Worm (Caenorhabditis elegans) whole organism, young adult: Measurements from ENCODE around the gene F25H8.2.
A peak's percentile ranks its signal among the peaks of the same experiment; 100 is the strongest.
"Not testable (repeated sequence)": the region's sequence is repeated elsewhere in the genome, so short reads cannot be mapped to it uniquely, and the experiment has no call there.

Experiments
- B0035.1 ChIP-seq: sonication (generic microtip); optimal IDR thresholded peaks from 2 replicates; lab custom pipeline; 2016; ENCODE audit warnings: missing genetic modification characterization, mild to moderate bottlenecking, missing compliant biosample characterization, missing genotype, missing genetic modification reagents
- F49E8.2 ChIP-seq: sonication (generic microtip); optimal IDR thresholded peaks from 3 replicates; lab custom pipeline; 2017; ENCODE audit warnings: missing genetic modification characterization, mild to moderate bottlenecking, missing compliant biosample characterization, antibody characterized with exemption, moderate library complexity; ENCODE audit not compliant: insufficient read depth
- F57A8.1 ChIP-seq: fragments of 200-800 bp; sonication (Bioruptor generic); optimal IDR thresholded peaks from 2 replicates; lab custom pipeline; 2018; ENCODE audit warnings: mild to moderate bottlenecking, missing genetic modification characterization, moderate library complexity, missing compliant biosample characterization
- K11D2.4 ChIP-seq: fragments of 200-800 bp; sonication (Bioruptor generic); IDR thresholded peaks from 2 replicates; pipeline ENCODE4 v1.3.6; 2022; ENCODE audit warnings: missing genetic modification reagents, missing genetic modification characterization, missing compliant biosample characterization
- Y53F4B.3 ChIP-seq: fragments of 200-800 bp; sonication (Bioruptor generic); IDR thresholded peaks from 2 replicates; pipeline ENCODE4 v1.3.6; 2022; ENCODE audit warnings: missing genetic modification reagents, missing genetic modification characterization, missing compliant biosample characterization
- Y53G8AR.9 ChIP-seq: fragments of 200-800 bp; sonication (Bioruptor generic); conservative IDR thresholded peaks from 2 replicates; pipeline ENCODE4 v1.3.6; 2022; ENCODE audit warnings: missing genetic modification reagents, missing genetic modification characterization, missing compliant biosample characterization
- Y67H2A.10 ChIP-seq: fragments of 200-800 bp; sonication (Bioruptor generic); conservative IDR thresholded peaks from 2 replicates; pipeline ENCODE4 v1.3.6; 2022; ENCODE audit warnings: missing genetic modification reagents, missing genetic modification characterization, missing compliant biosample characterization
- atf-7 ChIP-seq: sonication (generic microtip); optimal IDR thresholded peaks from 2 replicates; lab custom pipeline; 2017; ENCODE audit warnings: mild to moderate bottlenecking, missing genetic modification characterization, missing compliant biosample characterization
- attf-5 ChIP-seq: fragments of 200-800 bp; sonication (Bioruptor generic); optimal IDR thresholded peaks from 2 replicates; lab custom pipeline; 2018; ENCODE audit warnings: mild to moderate bottlenecking, missing genetic modification characterization, missing compliant biosample characterization
- attf-6 ChIP-seq: fragments of 200-800 bp; sonication (Bioruptor generic); IDR thresholded peaks from 2 replicates; pipeline ENCODE4 v1.3.6; 2022; ENCODE audit warnings: missing genetic modification reagents, missing genetic modification characterization, missing compliant biosample characterization
- bed-2 ChIP-seq: fragments of 200-800 bp; sonication (Bioruptor generic); IDR thresholded peaks from 2 replicates; pipeline ENCODE4 v1.3.6; 2022; ENCODE audit warnings: missing genetic modification reagents, missing genetic modification characterization, missing compliant biosample characterization
- ceh-91 ChIP-seq: fragments of 200-800 bp; sonication (Bioruptor generic); IDR thresholded peaks from 2 replicates; pipeline ENCODE4 v1.3.6; 2022; ENCODE audit warnings: missing genetic modification reagents, missing genetic modification characterization, missing compliant biosample characterization
- chd-7 ChIP-seq: sonication (generic microtip); optimal IDR thresholded peaks from 2 replicates; lab custom pipeline; 2016; ENCODE audit warnings: mild to moderate bottlenecking, missing genetic modification characterization, moderate library complexity, missing compliant biosample characterization
- dpff-1 ChIP-seq: sonication (generic microtip); optimal IDR thresholded peaks from 2 replicates; lab custom pipeline; 2017; ENCODE audit warnings: mild to moderate bottlenecking, missing genetic modification characterization, missing compliant biosample characterization
- dpl-1 ChIP-seq: fragments of 150-350 bp; optimal IDR thresholded peaks from 2 replicates; lab custom pipeline; 2014; ENCODE audit warnings: missing biosample characterization, missing genetic modification reagents, missing genetic modification characterization
- ets-4 ChIP-seq: fragments of 200-800 bp; sonication (Bioruptor generic); optimal IDR thresholded peaks from 2 replicates; lab custom pipeline; 2018; ENCODE audit warnings: mild to moderate bottlenecking, missing genetic modification characterization, missing compliant biosample characterization
- gei-17 ChIP-seq: fragments of 200-800 bp; sonication (Bioruptor generic); optimal IDR thresholded peaks from 2 replicates; lab custom pipeline; 2018; ENCODE audit warnings: mild to moderate bottlenecking, missing genetic modification characterization, missing compliant biosample characterization
- him-1 ChIP-seq: sonication (generic microtip); optimal IDR thresholded peaks from 2 replicates; lab custom pipeline; 2016; ENCODE audit warnings: missing genotype, missing genetic modification reagents, missing genetic modification characterization, missing compliant biosample characterization
- hlh-12 ChIP-seq: sonication (generic microtip); optimal IDR thresholded peaks from 2 replicates; lab custom pipeline; 2016; ENCODE audit warnings: missing genetic modification characterization, missing compliant biosample characterization
- hsf-1 ChIP-seq: fragments of 200-800 bp; sonication (Bioruptor generic); IDR thresholded peaks from 2 replicates; pipeline ENCODE4 v1.3.6; 2022; ENCODE audit warnings: missing genetic modification reagents, missing genetic modification characterization, missing compliant biosample characterization
- lag-1 ChIP-seq: fragments of 200-800 bp; sonication (Bioruptor generic); IDR thresholded peaks from 2 replicates; pipeline ENCODE4 v1.3.6; 2022; ENCODE audit warnings: missing genetic modification reagents, missing genetic modification characterization, missing compliant biosample characterization
- let-607 ChIP-seq, 2 experiments: fragments of 200-800 bp in 1 of 2; sonication (Bioruptor generic) in 1 of 2; sonication (generic microtip) in 1 of 2; optimal IDR thresholded peaks; 2 replicates each; lab custom pipeline; 2016 to 2018; ENCODE audit warnings: mild to moderate bottlenecking in 2 of 2, missing compliant biosample characterization in 2 of 2, missing genetic modification characterization in 2 of 2, moderate library complexity in 2 of 2, missing genotype in 1 of 2
- lin-40 ChIP-seq: sonication (generic microtip); optimal IDR thresholded peaks from 2 replicates; lab custom pipeline; 2016; ENCODE audit warnings: missing genetic modification characterization, mild to moderate bottlenecking, missing compliant biosample characterization, missing genotype, missing genetic modification reagents
- lin-54 ChIP-seq: fragments of 200-800 bp; sonication (Bioruptor generic); optimal IDR thresholded peaks from 2 replicates; lab custom pipeline; 2018; ENCODE audit warnings: mild to moderate bottlenecking, missing genetic modification characterization, missing compliant biosample characterization
- lir-1 ChIP-seq: fragments of 200-800 bp; sonication (Bioruptor generic); conservative IDR thresholded peaks from 2 replicates; pipeline ENCODE4 v1.3.6; 2022; ENCODE audit warnings: missing genetic modification reagents, missing genetic modification characterization, missing compliant biosample characterization
- madf-10 ChIP-seq: sonication (generic microtip); optimal IDR thresholded peaks from 2 replicates; lab custom pipeline; 2016; ENCODE audit warnings: mild to moderate bottlenecking, missing genetic modification characterization, missing compliant biosample characterization
- madf-6 ChIP-seq: fragments of 200-800 bp; sonication (Bioruptor generic); IDR thresholded peaks from 2 replicates; pipeline ENCODE4 v1.3.6; 2022; ENCODE audit warnings: missing genetic modification reagents, missing genetic modification characterization, missing compliant biosample characterization
- nfyb-1 ChIP-seq: fragments of 200-800 bp; sonication (Bioruptor generic); IDR thresholded peaks from 2 replicates; pipeline ENCODE4 v1.3.6; 2022; ENCODE audit warnings: missing genetic modification reagents, missing genetic modification characterization, missing compliant biosample characterization
- nhr-27 ChIP-seq: fragments of 200-800 bp; sonication (Bioruptor generic); optimal IDR thresholded peaks from 2 replicates; lab custom pipeline; 2018; ENCODE audit warnings: mild to moderate bottlenecking, missing genetic modification characterization, moderate library complexity, missing compliant biosample characterization
- pbrm-1 ChIP-seq: fragments of 200-800 bp; sonication (Bioruptor generic); IDR thresholded peaks from 2 replicates; pipeline ENCODE4 v1.3.6; 2022; ENCODE audit warnings: missing genetic modification reagents, missing genetic modification characterization, missing compliant biosample characterization
- snpc-1.1 ChIP-seq: sonication (generic microtip); optimal IDR thresholded peaks from 2 replicates; lab custom pipeline; 2017; ENCODE audit warnings: missing genetic modification characterization, mild to moderate bottlenecking, missing compliant biosample characterization, antibody characterized with exemption, moderate library complexity, missing genotype, missing genetic modification reagents; ENCODE audit not compliant: insufficient read depth
- snpc-1.3 ChIP-seq: sonication (generic microtip); optimal IDR thresholded peaks from 2 replicates; lab custom pipeline; 2017; ENCODE audit warnings: missing genetic modification characterization, mild to moderate bottlenecking, missing compliant biosample characterization, antibody characterized with exemption, moderate library complexity, missing genotype, missing genetic modification reagents; ENCODE audit not compliant: insufficient read depth
- snpc-3.4 ChIP-seq: sonication (generic microtip); optimal IDR thresholded peaks from 2 replicates; lab custom pipeline; 2017; ENCODE audit warnings: missing genetic modification characterization, mild to moderate bottlenecking, missing compliant biosample characterization, antibody characterized with exemption, moderate library complexity, missing genotype, missing genetic modification reagents
- tbx-9 ChIP-seq: sonication (generic microtip); optimal IDR thresholded peaks from 2 replicates; lab custom pipeline; 2016; ENCODE audit warnings: borderline replicate concordance, missing genetic modification characterization, inconsistent platforms, missing compliant biosample characterization
- tlf-1 ChIP-seq: fragments of 200-800 bp; sonication (Bioruptor generic); optimal IDR thresholded peaks from 2 replicates; lab custom pipeline; 2018; ENCODE audit warnings: mild to moderate bottlenecking, missing genetic modification characterization, missing compliant biosample characterization
- unc-130 ChIP-seq: sonication (generic microtip); optimal IDR thresholded peaks from 2 replicates; lab custom pipeline; 2016; ENCODE audit warnings: missing genetic modification reagents, missing genetic modification characterization, missing compliant biosample characterization
- ztf-18 ChIP-seq: sonication (generic microtip); optimal IDR thresholded peaks from 2 replicates; lab custom pipeline; 2016; ENCODE audit warnings: missing genotype, mild to moderate bottlenecking, missing genetic modification characterization, missing compliant biosample characterization
- ztf-22 ChIP-seq: fragments of 200-800 bp; sonication (Bioruptor generic); optimal IDR thresholded peaks from 2 replicates; lab custom pipeline; 2018; ENCODE audit warnings: mild to moderate bottlenecking, missing genetic modification characterization, moderate library complexity, missing compliant biosample characterization

Gene F25H8.2

DNA sequence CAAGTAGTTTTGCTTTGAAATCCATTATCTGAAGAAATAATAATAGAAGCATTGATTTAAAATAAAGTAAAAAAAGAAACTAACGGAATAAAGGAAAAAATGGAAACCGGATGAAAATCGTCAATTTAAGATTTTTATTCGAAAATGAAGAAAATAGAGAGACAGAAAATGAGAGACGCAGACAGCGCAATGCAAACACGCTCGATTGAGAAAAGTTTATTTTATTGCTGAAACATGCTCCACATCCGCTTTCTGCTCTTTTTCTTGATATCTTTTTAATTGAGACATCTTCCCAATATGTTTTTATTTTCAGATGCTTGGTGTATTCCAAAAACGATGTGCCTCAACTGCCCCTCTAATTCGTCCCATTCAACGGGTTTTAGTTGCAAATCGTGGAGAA is 47.8 kb upstream of the F25H8.2 start, which contains the start of the genes prp-18 and mccc-1 (continued):
- TF ChIP-seq snpc-3.4 (peak; percentile 8), F57A8.1 (GFP tag; lab: Kevin White, UChicago) (no peak), nfyb-1 (GFP tag; lab: Robert Waterston, UW) (no peak), attf-6 (GFP tag; lab: Robert Waterston, UW) (no peak), dpl-1 (peak; percentile 20), madf-10 (tag; lab: Kevin White, UChicago) (no peak), lin-54 (GFP tag; lab: Kevin White, UChicago) (no peak), F49E8.2 (tag; lab: Kevin White, UChicago) (peak; percentile 12)

DNA sequence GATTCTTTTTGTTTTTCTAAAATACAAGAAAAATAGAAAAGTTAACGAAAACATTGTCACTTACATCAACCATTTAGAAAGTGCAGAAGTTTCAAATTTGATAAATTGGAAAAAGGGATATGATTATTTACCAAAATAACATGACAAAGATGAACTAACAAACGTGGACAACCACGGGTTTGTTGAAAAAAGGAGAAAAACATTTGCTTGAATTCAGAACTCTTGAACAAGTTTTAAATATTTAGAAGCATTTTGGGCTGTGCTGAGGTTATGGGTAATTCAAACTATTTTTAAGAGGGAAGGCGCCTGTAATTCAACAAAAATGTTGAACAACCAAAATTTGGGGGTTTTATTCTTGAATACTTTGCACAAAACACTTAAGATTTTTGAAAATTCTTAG is 42.2 kb upstream of the F25H8.2 start, which contains the start of gene ttbk-3:
ttbk-3 (minus strand) TSS at position 101 of the 400 bp plus-strand sequence.
- TF ChIP-seq Y53F4B.3 (no peak), lin-40 (tag; lab: Kevin White, UChicago) (no peak), let-607 (tag; optimal IDR thresholded peaks at IDR 0.05; lab: Kevin White, UChicago) (no peak)

ce11 chrIV:9891938-9892337 is 40.1 kb upstream of the F25H8.2 start, which contains the start of gene F32B6.4:
Gene F32B6.4 (minus strand): TSS chrIV:9892038.
- TF ChIP-seq hlh-12 (no peak), dpff-1 (tag; lab: Kevin White, UChicago) (no peak), tbx-9 (tag; lab: Kevin White, UChicago) (no peak), madf-6 (GFP tag; lab: Robert Waterston, UW) (no peak), ets-4 (no peak), him-1 (tag; lab: Kevin White, UChicago) (no peak), ztf-18 (tag; lab: Kevin White, UChicago) (no peak), pbrm-1 (no peak), snpc-1.3 (tag; lab: Kevin White, UChicago) (no peak), attf-5 (GFP tag; lab: Kevin White, UChicago) (no peak), let-607 (tag; optimal IDR thresholded peaks at IDR 0.05; lab: Kevin White, UChicago) (no peak), lag-1 (GFP tag; lab: Robert Waterston, UW) (no peak)

DNA sequence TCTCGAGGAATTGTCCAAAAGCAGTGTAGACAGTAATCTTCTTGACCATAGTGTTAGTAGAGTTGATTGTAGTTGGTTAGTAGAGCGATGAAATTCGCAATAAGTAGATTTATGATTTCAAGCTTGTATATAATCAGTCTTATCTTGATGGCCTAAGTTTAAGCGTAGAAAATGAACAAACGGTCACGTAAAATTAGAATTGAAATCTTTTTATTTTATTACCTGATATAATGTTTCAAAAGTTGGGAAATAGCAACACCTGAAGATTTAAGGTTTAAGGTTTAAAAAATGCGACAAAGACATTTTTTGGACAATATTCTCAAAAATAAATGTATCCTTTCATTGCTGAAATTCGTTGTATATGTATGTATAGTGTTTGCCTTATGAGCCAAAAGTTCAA is 38.4 kb upstream of the F25H8.2 start, which contains the start of gene sss-1:
sss-1 (minus strand) TSS at position 101 of the 400 bp plus-strand sequence.
- TF ChIP-seq ztf-22 (GFP tag; lab: Kevin White, UChicago); madf-10 (tag; lab: Kevin White, UChicago); tlf-1 (GFP tag; lab: Kevin White, UChicago): not testable (repeated sequence)

ce11 chrIV:9894331-9894730 is 37.7 kb upstream of the F25H8.2 start, which contains the start of gene msp-77:
Gene msp-77 (plus strand): TSS chrIV:9894631.
- TF ChIP-seq hlh-12; chd-7 (tag; lab: Kevin White, UChicago); lag-1 (GFP tag; lab: Robert Waterston, UW): not testable (repeated sequence)

DNA sequence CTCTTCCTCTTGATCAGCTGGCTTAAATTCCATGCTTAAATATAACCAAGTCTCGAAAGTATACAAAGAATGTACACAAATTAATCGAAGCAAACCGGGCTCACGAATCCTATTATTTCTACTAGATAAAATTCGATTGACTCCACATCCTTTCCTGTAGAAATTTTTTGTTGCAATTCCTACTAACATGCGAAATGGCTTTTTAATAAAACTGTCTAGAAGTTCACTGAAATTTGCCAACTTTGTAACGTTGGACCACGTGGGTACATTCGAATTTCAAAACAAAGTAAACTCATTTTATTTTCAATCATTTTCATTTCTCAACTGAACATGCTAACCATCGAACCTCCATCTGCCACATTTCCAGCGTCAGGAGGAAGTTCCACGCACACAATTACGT is 36.9 kb upstream of the F25H8.2 start, which contains the start of gene ssp-32:
ssp-32 (plus strand) TSS at position 301 of the 400 bp plus-strand sequence.
- TF ChIP-seq Y53G8AR.9 (GFP tag; lab: Robert Waterston, UW) (no peak), hsf-1 (GFP tag; lab: Robert Waterston, UW) (no peak), B0035.1 (tag; lab: Kevin White, UChicago) (no peak), snpc-1.1 (tag; lab: Kevin White, UChicago) (no peak), Y67H2A.10 (GFP tag; lab: Robert Waterston, UW) (no peak), lir-1 (no peak), snpc-1.3 (tag; lab: Kevin White, UChicago) (no peak), ets-4 (no peak), unc-130 (GFP tag; lab: Kevin White, UChicago) (no peak), ceh-91 (GFP tag; lab: Robert Waterston, UW) (no peak), K11D2.4 (no peak), F57A8.1 (GFP tag; lab: Kevin White, UChicago) (no peak), bed-2 (GFP tag; lab: Robert Waterston, UW) (no peak), gei-17 (no peak), nhr-27 (tag; lab: Kevin White, UChicago) (no peak), atf-7 (no peak), lin-40 (tag; lab: Kevin White, UChicago) (no peak)
